Fruit fly (Drosophila melanogaster) whole organism, embryonic: ENCODE measurements around the gene Rnp4F.
A peak's percentile ranks its signal among the peaks of the same experiment; 100 is the strongest.

Source experiments
- Antp ChIP-seq: fragments of 200-800 bp; sonication (Bioruptor generic); optimal IDR thresholded peaks from 3 replicates; lab custom pipeline; 2016; ENCODE audit warnings: missing biosample characterization, missing genetic modification characterization
- Atf3 ChIP-seq: fragments of 200-800 bp; sonication (Bioruptor generic); optimal IDR thresholded peaks from 3 replicates; lab custom pipeline; 2016; ENCODE audit warnings: missing biosample characterization, missing genetic modification characterization
- Bteb2 ChIP-seq: fragments of 200-800 bp; sonication (Bioruptor generic); optimal IDR thresholded peaks from 2 replicates; lab custom pipeline; 2016; ENCODE audit warnings: missing biosample characterization, missing genetic modification characterization
- C15 ChIP-seq: fragments of 200-800 bp; sonication (Bioruptor generic); IDR thresholded peaks from 3 replicates; pipeline ENCODE4 v1.3.6; 2022; ENCODE audit warnings: missing biosample characterization, missing genetic modification characterization
- CG11247 ChIP-seq: fragments of 200-800 bp; sonication (Bioruptor generic); IDR thresholded peaks from 2 replicates; pipeline ENCODE4 v1.3.6; 2022; ENCODE audit warnings: missing biosample characterization, missing genetic modification characterization
- CG11723 ChIP-seq: fragments of 200-800 bp; sonication (Bioruptor generic); optimal IDR thresholded peaks from 2 replicates; lab custom pipeline; 2017; ENCODE audit warnings: missing biosample characterization, mild to moderate bottlenecking, missing genetic modification characterization
- CG12104 ChIP-seq: fragments of 200-800 bp; sonication (Bioruptor generic); optimal IDR thresholded peaks from 3 replicates; lab custom pipeline; 2016; ENCODE audit warnings: missing biosample characterization, missing genetic modification characterization
- CG14965 ChIP-seq: fragments of 200-800 bp; sonication (Bioruptor generic); optimal IDR thresholded peaks from 2 replicates; lab custom pipeline; 2016; ENCODE audit warnings: missing biosample characterization, missing genetic modification characterization, borderline replicate concordance
- CG15073 ChIP-seq: fragments of 200-800 bp; sonication (Bioruptor generic); optimal IDR thresholded peaks from 2 replicates; lab custom pipeline; 2016; ENCODE audit warnings: missing biosample characterization, missing genetic modification characterization
- CG17912 ChIP-seq: fragments of 200-800 bp; sonication (Bioruptor generic); optimal IDR thresholded peaks from 2 replicates; lab custom pipeline; 2018; ENCODE audit warnings: missing biosample characterization, mild to moderate bottlenecking, missing genetic modification characterization
- CG18011 ChIP-seq: fragments of 200-800 bp; sonication (Bioruptor generic); optimal IDR thresholded peaks from 2 replicates; lab custom pipeline; 2017; ENCODE audit warnings: missing biosample characterization, missing genetic modification characterization, mild to moderate bottlenecking, moderate library complexity, missing genotype
- CG18764 ChIP-seq: fragments of 200-800 bp; sonication (Bioruptor generic); optimal IDR thresholded peaks from 3 replicates; lab custom pipeline; 2016; ENCODE audit warnings: missing biosample characterization, missing genetic modification characterization
- CG2199 ChIP-seq: fragments of 200-800 bp; sonication (Bioruptor generic); IDR thresholded peaks from 3 replicates; pipeline ENCODE4 v1.3.6; 2022; ENCODE audit warnings: missing biosample characterization, missing genetic modification characterization
- CG2889 ChIP-seq: fragments of 200-800 bp; sonication (Bioruptor generic); IDR thresholded peaks from 3 replicates; pipeline ENCODE4 v1.3.6; 2022; ENCODE audit warnings: missing biosample characterization, missing genetic modification characterization
- CG30020 ChIP-seq: fragments of 200-800 bp; optimal IDR thresholded peaks from 2 replicates; lab custom pipeline; 2019; ENCODE audit warnings: missing biosample characterization, mild to moderate bottlenecking, missing genetic modification characterization, moderate library complexity
- CG32767 ChIP-seq: fragments of 200-800 bp; sonication (Bioruptor generic); IDR thresholded peaks from 2 replicates; pipeline ENCODE4 v1.3.6; 2022; ENCODE audit warnings: missing biosample characterization, missing genetic modification characterization
- CG32772 ChIP-seq: fragments of 200-800 bp; sonication (Bioruptor generic); IDR thresholded peaks from 2 replicates; pipeline ENCODE4 v1.3.6; 2022; ENCODE audit warnings: missing biosample characterization, missing genetic modification characterization
- CG3838 ChIP-seq: fragments of 200-800 bp; sonication (Bioruptor generic); optimal IDR thresholded peaks from 3 replicates; lab custom pipeline; 2016; ENCODE audit warnings: missing biosample characterization, missing genetic modification characterization
- CG5953 ChIP-seq: fragments of 200-800 bp; sonication (Bioruptor generic); IDR thresholded peaks from 2 replicates; pipeline ENCODE4 v1.3.6; 2022; ENCODE audit warnings: missing biosample characterization, missing genetic modification characterization
- CG7745 ChIP-seq: fragments of 200-800 bp; sonication (Bioruptor generic); optimal IDR thresholded peaks from 2 replicates; lab custom pipeline; 2018; ENCODE audit warnings: missing biosample characterization, mild to moderate bottlenecking, missing genetic modification characterization, moderate library complexity
- CkIIα-i1 ChIP-seq: fragments of 200-800 bp; sonication (Bioruptor generic); IDR thresholded peaks from 2 replicates; pipeline ENCODE4 v1.3.6; 2022; ENCODE audit warnings: missing biosample characterization, missing genetic modification characterization
- Dll ChIP-seq: fragments of 200-800 bp; sonication (Bioruptor generic); IDR thresholded peaks from 4 replicates; pipeline ENCODE4 v1.3.6; 2022; ENCODE audit warnings: missing biosample characterization, missing genetic modification characterization; ENCODE audit not compliant: partially characterized antibody
- Elba2 ChIP-seq: fragments of 200-800 bp; sonication (Bioruptor generic); optimal IDR thresholded peaks from 3 replicates; lab custom pipeline; 2016; ENCODE audit warnings: missing biosample characterization, missing genetic modification characterization
- Fer1 ChIP-seq: fragments of 200-800 bp; sonication (Bioruptor generic); optimal IDR thresholded peaks from 2 replicates; lab custom pipeline; 2017; ENCODE audit warnings: missing biosample characterization, mild to moderate bottlenecking, missing genetic modification characterization
- Myb ChIP-seq: fragments of 200-800 bp; sonication (Bioruptor generic); optimal IDR thresholded peaks from 2 replicates; lab custom pipeline; 2016; ENCODE audit warnings: missing biosample characterization, missing genetic modification characterization
- NFAT ChIP-seq: fragments of 200-800 bp; sonication (Bioruptor generic); IDR thresholded peaks from 2 replicates; pipeline ENCODE4 v1.3.6; 2022; ENCODE audit warnings: missing biosample characterization, missing genetic modification characterization
- NK7.1 ChIP-seq: fragments of 200-800 bp; sonication (Bioruptor generic); optimal IDR thresholded peaks from 3 replicates; lab custom pipeline; 2016; ENCODE audit warnings: missing biosample characterization, missing genetic modification characterization
- Pdp1 ChIP-seq, 2 experiments: fragments of 200-800 bp; sonication (Bioruptor generic); optimal IDR thresholded peaks; 3 replicates each; lab custom pipeline; 2016; ENCODE audit warnings: missing biosample characterization in 2 of 2, missing genetic modification characterization in 2 of 2, mild to moderate bottlenecking in 1 of 2, moderate library complexity in 1 of 2
- Poxn ChIP-seq: fragments of 200-800 bp; sonication (Bioruptor generic); IDR thresholded peaks from 2 replicates; pipeline ENCODE4 v1.3.6; 2022; ENCODE audit warnings: missing biosample characterization, missing genetic modification characterization
- Sin3A ChIP-seq: fragments of >200 bp; optimal IDR thresholded peaks from 2 replicates; lab custom pipeline; 2018
- TFAM ChIP-seq: fragments of 200-800 bp; sonication (Bioruptor generic); optimal IDR thresholded peaks from 2 replicates; lab custom pipeline; 2017; ENCODE audit warnings: missing biosample characterization, missing genetic modification characterization, inconsistent platforms
- al ChIP-seq: fragments of 200-800 bp; sonication (Bioruptor generic); IDR thresholded peaks from 2 replicates; pipeline ENCODE4 v1.3.6; 2022; ENCODE audit warnings: missing biosample characterization, missing genetic modification characterization
- ase ChIP-seq: fragments of 200-800 bp; sonication (Bioruptor generic); IDR thresholded peaks from 3 replicates; pipeline ENCODE4 v1.3.6; 2022; ENCODE audit warnings: missing biosample characterization, missing genetic modification characterization
- ash1 ChIP-seq: fragments of 200-800 bp; sonication (Bioruptor generic); optimal IDR thresholded peaks from 2 replicates; lab custom pipeline; 2018; ENCODE audit warnings: missing biosample characterization, mild to moderate bottlenecking, missing genetic modification characterization
- ato ChIP-seq: fragments of 200-800 bp; sonication (Bioruptor generic); IDR thresholded peaks from 2 replicates; pipeline ENCODE4 v1.3.6; 2022; ENCODE audit warnings: missing biosample characterization, missing genetic modification characterization; ENCODE audit not compliant: partially characterized antibody
- bcd ChIP-seq: fragments of 200-800 bp; sonication (Bioruptor generic); optimal IDR thresholded peaks from 2 replicates; lab custom pipeline; 2017; ENCODE audit warnings: missing biosample characterization, mild to moderate bottlenecking, missing genetic modification characterization
- chm ChIP-seq: fragments of 200-800 bp; sonication (Bioruptor generic); IDR thresholded peaks from 2 replicates; pipeline ENCODE4 v1.3.6; 2022; ENCODE audit warnings: missing biosample characterization, missing genetic modification characterization
- cwo ChIP-seq: fragments of 200-800 bp; sonication (Bioruptor generic); optimal IDR thresholded peaks from 3 replicates; lab custom pipeline; 2017; ENCODE audit warnings: missing biosample characterization, missing genetic modification characterization, mild to moderate bottlenecking, moderate library complexity, missing genetic modification reagents
- danr ChIP-seq: fragments of 200-800 bp; sonication (Bioruptor generic); IDR thresholded peaks from 2 replicates; pipeline ENCODE4 v1.3.6; 2022; ENCODE audit warnings: missing biosample characterization, missing genetic modification characterization
- dm ChIP-seq: fragments of 200-800 bp; sonication (Bioruptor generic); optimal IDR thresholded peaks from 3 replicates; lab custom pipeline; 2016; ENCODE audit warnings: missing biosample characterization, missing genetic modification characterization
- emc ChIP-seq: fragments of 200-800 bp; sonication (Bioruptor generic); optimal IDR thresholded peaks from 2 replicates; lab custom pipeline; 2016; ENCODE audit warnings: missing biosample characterization, missing genetic modification characterization
- ems ChIP-seq: fragments of 200-800 bp; sonication (Bioruptor generic); optimal IDR thresholded peaks from 3 replicates; lab custom pipeline; 2016; ENCODE audit warnings: missing biosample characterization, missing genetic modification characterization
- eyg ChIP-seq: fragments of 200-800 bp; sonication (Bioruptor generic); optimal IDR thresholded peaks from 3 replicates; lab custom pipeline; 2016; ENCODE audit warnings: missing biosample characterization, missing genetic modification characterization
- gem ChIP-seq: fragments of 200-800 bp; sonication (Bioruptor generic); optimal IDR thresholded peaks from 2 replicates; lab custom pipeline; 2019; ENCODE audit warnings: missing biosample characterization, mild to moderate bottlenecking, missing genetic modification characterization, moderate library complexity
- ham ChIP-seq: fragments of 200-800 bp; sonication (Bioruptor generic); IDR thresholded peaks from 2 replicates; pipeline ENCODE4 v1.3.6; 2022; ENCODE audit warnings: missing biosample characterization, missing genetic modification characterization
- lbe ChIP-seq: fragments of 200-800 bp; sonication (Bioruptor generic); optimal IDR thresholded peaks from 2 replicates; lab custom pipeline; 2016; ENCODE audit warnings: missing biosample characterization, mild to moderate bottlenecking, missing genetic modification characterization
- lilli ChIP-seq: fragments of 200-800 bp; sonication (Bioruptor generic); optimal IDR thresholded peaks from 3 replicates; lab custom pipeline; 2016; ENCODE audit warnings: missing biosample characterization, missing genetic modification characterization
- nerfin-2 ChIP-seq: fragments of 200-800 bp; sonication (Bioruptor generic); IDR thresholded peaks from 2 replicates; pipeline ENCODE4 v1.3.6; 2022; ENCODE audit warnings: missing biosample characterization, missing genetic modification characterization; ENCODE audit not compliant: partially characterized antibody
- org-1 ChIP-seq: fragments of 200-800 bp; sonication (Bioruptor generic); optimal IDR thresholded peaks from 2 replicates; lab custom pipeline; 2017; ENCODE audit warnings: missing biosample characterization, missing genetic modification characterization
- peb ChIP-seq: fragments of 200-800 bp; sonication (Bioruptor generic); IDR thresholded peaks from 2 replicates; pipeline ENCODE4 v1.3.6; 2022; ENCODE audit warnings: missing biosample characterization, missing genetic modification characterization
- tap ChIP-seq: fragments of 200-800 bp; optimal IDR thresholded peaks from 3 replicates; lab custom pipeline; 2019; ENCODE audit warnings: missing biosample characterization, mild to moderate bottlenecking, missing genetic modification characterization, moderate library complexity
- tgo ChIP-seq: fragments of 200-800 bp; sonication (Bioruptor generic); IDR thresholded peaks from 3 replicates; pipeline ENCODE4 v1.3.6; 2022; ENCODE audit warnings: missing biosample characterization, missing genetic modification characterization
- unc-4 ChIP-seq: fragments of 200-800 bp; sonication (Bioruptor generic); IDR thresholded peaks from 2 replicates; pipeline ENCODE4 v1.3.6; 2022; ENCODE audit warnings: missing biosample characterization, missing genetic modification characterization; ENCODE audit not compliant: partially characterized antibody

The Rnp4F gene

dm6 chrX:5336722-5337121 lies 14.2 kb upstream of the Rnp4F start (continued):
- TF ChIP-seq Fer1 (GFP tag; lab: Kevin White, UChicago): peak; percentile 74
- TF ChIP-seq Atf3 (GFP tag; lab: Kevin White, UChicago): no peak
- TF ChIP-seq Poxn (GFP tag; lab: Robert Waterston, UW): no peak
- TF ChIP-seq CG5953 (GFP tag; lab: Robert Waterston, UW): no peak
- TF ChIP-seq CG3838 (GFP tag; lab: Kevin White, UChicago): no peak
- TF ChIP-seq ase (GFP tag; lab: Robert Waterston, UW): no peak
- TF ChIP-seq Antp: no peak
- TF ChIP-seq nerfin-2 (GFP tag; lab: Robert Waterston, UW): no peak
- no peak for TF ChIP-seq CG32767 (GFP tag; lab: Robert Waterston, UW)
- TF ChIP-seq tgo (GFP tag; lab: Robert Waterston, UW): no peak
- no peak for TF ChIP-seq ham
- TF ChIP-seq CG11723 (GFP tag; lab: Kevin White, UChicago): no peak
- TF ChIP-seq CG15073 (GFP tag; lab: Kevin White, UChicago): no peak
- no peak for TF ChIP-seq eyg
- no peak for TF ChIP-seq CG32772
- TF ChIP-seq CG2889 (GFP tag; lab: Robert Waterston, UW): no peak
- no peak for TF ChIP-seq emc (GFP tag; lab: Kevin White, UChicago)
- no peak for TF ChIP-seq TFAM (GFP tag; lab: Kevin White, UChicago)
- TF ChIP-seq Dll (GFP tag; lab: Robert Waterston, UW): no peak
- TF ChIP-seq tap (tag; lab: Kevin White, UChicago): peak; percentile 32
- TF ChIP-seq Pdp1 (GFP tag; optimal IDR thresholded peaks at IDR 0.05; lab: Kevin White, UChicago): peak in 1 of 2 experiments; percentile 29
- TF ChIP-seq CG18764: no peak
- TF ChIP-seq ems (GFP tag; lab: Kevin White, UChicago): no peak
- no peak for TF ChIP-seq peb (GFP tag; lab: Robert Waterston, UW)
- TF ChIP-seq cwo (GFP tag; lab: Kevin White, UChicago): peak; percentile 56
- peak; percentile 7 for TF ChIP-seq lilli (GFP tag; lab: Kevin White, UChicago)
- no peak for TF ChIP-seq CG30020 (tag; lab: Kevin White, UChicago)
- TF ChIP-seq CG12104 (GFP tag; lab: Kevin White, UChicago): no peak
- TF ChIP-seq CG18011: no peak
- TF ChIP-seq CG7745 (tag; lab: Kevin White, UChicago): no peak
- TF ChIP-seq NFAT: no peak
- no peak for TF ChIP-seq al (GFP tag; lab: Robert Waterston, UW)
- no peak for TF ChIP-seq CG17912 (GFP tag; lab: Kevin White, UChicago)
- no peak for TF ChIP-seq CG11247 (GFP tag; lab: Robert Waterston, UW)
- TF ChIP-seq CkIIα-i1 (GFP tag; lab: Robert Waterston, UW): no peak
- no peak for TF ChIP-seq lbe (GFP tag; lab: Kevin White, UChicago)
- TF ChIP-seq NK7.1 (GFP tag; lab: Kevin White, UChicago): no peak
- no peak for TF ChIP-seq unc-4
- TF ChIP-seq Sin3A: no peak
- TF ChIP-seq danr: no peak
- TF ChIP-seq dm (GFP tag; lab: Kevin White, UChicago): no peak
- no peak for TF ChIP-seq CG14965 (GFP tag; lab: Kevin White, UChicago)
- no peak for TF ChIP-seq Bteb2 (GFP tag; lab: Kevin White, UChicago)
- TF ChIP-seq CG2199: no peak
- TF ChIP-seq Myb: no peak
- TF ChIP-seq org-1 (GFP tag; lab: Kevin White, UChicago): peak; percentile 32
- no peak for TF ChIP-seq Elba2 (GFP tag; lab: Kevin White, UChicago)
- no peak for TF ChIP-seq ato
- TF ChIP-seq chm (GFP tag; lab: Robert Waterston, UW): no peak
- peak; percentile 31 for TF ChIP-seq bcd (GFP tag; lab: Kevin White, UChicago)
- no peak for TF ChIP-seq ash1
- TF ChIP-seq C15 (GFP tag; lab: Robert Waterston, UW): no peak
- TF ChIP-seq gem (tag; lab: Kevin White, UChicago): peak; percentile 67
